Fruit fly (Drosophila melanogaster) ovary, adult (tissue): ENCODE measurements around the gene CG12010.

ENCODE experiments used
- CG17801 ChIP-seq: fragments of 200-800 bp; optimal IDR thresholded peaks from 2 replicates; lab custom pipeline; 2019; ENCODE audit warnings: missing biosample characterization, mild to moderate bottlenecking, missing genetic modification characterization, moderate library complexity; ENCODE audit not compliant: partially characterized antibody

Gene CG12010

DNA sequence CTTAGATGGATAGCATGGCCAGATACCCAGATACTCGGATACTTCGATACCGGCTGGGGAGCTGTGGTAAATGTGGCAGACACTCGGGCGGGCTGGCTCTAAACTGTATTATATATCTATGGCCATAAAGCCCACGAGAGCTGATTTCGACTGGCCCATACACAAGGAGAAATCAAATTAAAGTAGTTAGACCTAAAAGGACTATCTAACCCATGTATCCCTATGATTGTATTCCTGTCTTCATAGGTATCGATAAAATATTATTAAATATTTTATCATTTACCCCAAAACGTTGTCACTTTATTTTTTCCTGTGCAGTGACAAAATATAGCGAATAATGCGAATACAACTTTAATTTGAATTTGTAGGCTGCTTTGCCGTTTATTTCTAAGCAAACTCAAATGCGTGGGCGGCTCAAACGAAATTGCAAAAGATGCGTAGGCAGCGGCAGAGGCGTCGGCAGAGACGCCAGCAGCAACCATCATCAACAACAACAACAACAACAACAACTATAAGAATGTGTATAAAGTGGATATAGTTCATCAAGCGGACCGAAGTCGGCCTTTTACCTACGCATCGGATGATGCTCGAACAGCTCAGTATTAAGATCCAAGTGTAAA lies 7.9 kb downstream of the CG12010 start:
- TF ChIP-seq CG17801, result no peak

DNA sequence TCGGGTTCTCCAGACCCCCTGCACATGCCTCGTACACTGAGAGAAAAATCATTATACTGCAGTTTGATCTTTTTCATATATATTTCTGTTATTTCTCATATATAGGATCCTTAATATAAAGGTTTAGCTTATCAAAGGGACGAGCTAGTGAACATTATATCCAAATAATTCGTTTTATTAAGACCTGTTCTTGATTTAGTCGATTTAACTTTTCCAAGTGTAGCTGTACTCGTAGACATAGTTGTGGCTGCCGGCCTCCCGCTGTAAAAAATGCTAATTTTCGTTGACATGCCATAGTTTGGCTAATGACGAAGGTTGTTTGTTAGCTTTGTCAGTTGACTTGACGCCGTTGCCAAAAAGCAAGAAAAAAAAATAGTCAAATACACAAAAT lies 8.4 kb downstream of the CG12010 start:
- TF ChIP-seq CG17801, result no peak

DNA sequence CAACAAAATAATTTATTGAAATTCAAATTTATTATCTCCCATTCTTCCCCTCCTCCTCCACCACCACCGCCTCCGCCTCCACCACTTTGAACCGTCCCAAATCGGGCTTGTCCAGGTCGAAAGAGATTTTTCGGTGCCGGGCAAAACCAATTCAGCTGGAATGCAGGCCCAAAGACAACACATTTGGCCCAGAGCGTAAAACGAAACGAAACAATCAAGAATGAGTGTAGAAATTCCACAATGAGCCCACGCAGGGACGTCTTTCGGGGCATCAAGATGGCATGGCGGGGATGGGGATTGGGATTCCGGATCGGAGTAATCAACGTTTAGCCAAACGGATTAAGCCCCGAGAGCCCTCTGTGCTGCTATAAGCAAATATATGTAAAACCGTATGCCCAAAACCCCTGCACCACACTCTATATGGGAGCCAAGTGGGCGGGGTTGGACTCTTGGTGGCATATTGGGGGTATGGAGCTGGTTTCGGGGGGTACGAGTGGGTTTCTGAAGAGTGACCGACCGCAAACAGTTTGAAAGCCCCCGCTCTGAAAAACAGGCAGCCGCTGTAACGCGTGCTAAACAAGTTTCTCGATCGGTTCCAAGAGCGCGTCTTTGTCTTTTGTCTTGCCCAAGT lies 10.0 kb downstream of the CG12010 start:
- no peak for TF ChIP-seq CG17801

DNA sequence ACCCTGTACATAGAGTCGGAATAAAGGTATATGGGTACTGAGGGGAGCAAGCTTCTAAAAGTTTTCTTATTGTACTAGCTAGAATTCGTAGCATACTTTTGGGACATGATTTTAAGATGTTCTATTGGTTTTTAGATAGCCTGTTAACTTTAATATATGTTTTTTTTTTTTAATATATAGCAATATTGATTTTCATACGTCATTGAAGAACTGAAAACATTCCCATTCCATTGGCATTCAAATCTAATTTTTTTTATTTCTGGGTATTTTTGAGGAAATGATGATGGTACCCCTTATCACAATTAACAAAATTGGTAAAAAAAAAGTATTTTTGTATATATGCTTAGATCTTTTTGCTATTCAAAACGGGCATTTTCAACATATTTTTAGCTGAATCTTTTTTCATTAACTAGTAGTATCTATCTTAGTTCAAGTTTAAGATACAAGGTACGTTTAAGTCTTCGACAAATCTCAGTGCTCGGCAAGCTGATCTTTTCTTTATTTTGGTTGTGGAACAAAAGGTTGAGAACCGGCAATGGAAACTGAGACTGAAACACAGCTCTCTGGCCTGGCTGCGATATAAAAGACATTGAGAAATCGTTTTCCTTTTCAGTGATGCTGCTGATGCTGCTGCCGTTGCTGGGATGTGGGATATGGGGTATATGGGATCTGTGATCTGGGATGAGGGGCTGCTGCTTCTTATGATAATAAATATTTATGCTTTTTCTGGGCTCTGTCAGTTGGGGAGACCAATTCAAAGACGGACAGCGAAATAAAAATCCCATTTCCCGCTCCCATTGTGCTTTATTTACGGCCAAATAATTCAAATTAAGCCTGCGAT lies 10.7 kb downstream of the CG12010 start:
- no peak for TF ChIP-seq CG17801

DNA sequence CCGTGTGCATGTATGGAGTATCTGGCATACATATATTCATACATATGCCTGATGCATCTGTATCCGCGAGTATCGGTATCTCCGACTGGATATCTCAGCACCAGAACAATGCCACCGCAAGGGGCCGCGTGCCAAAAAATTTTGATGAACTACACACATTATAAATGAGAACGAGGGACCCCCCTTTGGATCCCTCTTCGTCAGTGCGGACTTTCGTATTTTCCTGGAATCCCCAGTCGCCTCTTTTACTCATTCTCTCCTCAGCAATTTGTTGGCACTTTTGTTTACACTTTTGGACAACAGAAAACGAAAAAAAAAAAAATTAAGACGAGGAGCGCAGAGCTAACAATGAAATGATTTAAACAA lies 11.3 kb downstream of the CG12010 start:
- no peak for TF ChIP-seq CG17801

DNA sequence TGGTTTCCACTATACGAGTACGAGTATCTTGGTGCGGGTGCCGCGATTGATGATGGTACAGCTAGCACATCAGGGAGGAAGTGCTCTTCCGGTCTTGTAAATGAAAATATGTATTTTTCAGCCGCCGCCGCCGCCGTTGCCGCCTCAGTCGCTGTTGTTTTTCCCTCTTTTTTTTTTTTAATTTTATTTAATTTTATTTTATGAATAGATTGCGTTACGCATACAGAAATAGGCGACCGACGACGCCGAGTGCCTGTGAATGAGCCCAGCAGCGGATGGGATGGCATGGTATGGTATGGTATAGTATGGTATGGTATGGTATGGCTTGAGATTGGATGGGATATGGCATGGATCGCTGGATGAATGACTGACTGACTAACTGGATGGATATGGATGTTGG lies 12.6 kb downstream of the CG12010 start:
- no peak for TF ChIP-seq CG17801

DNA sequence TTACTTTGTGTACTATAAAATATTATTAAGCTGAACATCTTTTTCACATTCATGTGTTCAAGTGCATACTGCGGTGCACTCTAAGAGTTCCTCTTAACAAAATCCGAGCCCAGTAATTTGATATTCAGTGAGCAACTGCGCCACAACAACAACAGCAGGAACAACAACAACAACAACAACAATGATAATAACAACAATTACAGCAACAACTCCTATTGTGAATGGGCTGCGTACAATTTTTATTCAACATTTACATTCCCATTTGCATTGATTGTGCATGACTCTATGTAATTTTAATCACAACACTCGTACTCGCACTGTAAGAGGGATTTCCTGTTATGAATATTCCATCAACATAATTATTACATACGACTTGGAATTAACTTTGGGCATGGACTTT lies 13.5 kb downstream of the CG12010 start:
- TF ChIP-seq CG17801, result no peak

DNA sequence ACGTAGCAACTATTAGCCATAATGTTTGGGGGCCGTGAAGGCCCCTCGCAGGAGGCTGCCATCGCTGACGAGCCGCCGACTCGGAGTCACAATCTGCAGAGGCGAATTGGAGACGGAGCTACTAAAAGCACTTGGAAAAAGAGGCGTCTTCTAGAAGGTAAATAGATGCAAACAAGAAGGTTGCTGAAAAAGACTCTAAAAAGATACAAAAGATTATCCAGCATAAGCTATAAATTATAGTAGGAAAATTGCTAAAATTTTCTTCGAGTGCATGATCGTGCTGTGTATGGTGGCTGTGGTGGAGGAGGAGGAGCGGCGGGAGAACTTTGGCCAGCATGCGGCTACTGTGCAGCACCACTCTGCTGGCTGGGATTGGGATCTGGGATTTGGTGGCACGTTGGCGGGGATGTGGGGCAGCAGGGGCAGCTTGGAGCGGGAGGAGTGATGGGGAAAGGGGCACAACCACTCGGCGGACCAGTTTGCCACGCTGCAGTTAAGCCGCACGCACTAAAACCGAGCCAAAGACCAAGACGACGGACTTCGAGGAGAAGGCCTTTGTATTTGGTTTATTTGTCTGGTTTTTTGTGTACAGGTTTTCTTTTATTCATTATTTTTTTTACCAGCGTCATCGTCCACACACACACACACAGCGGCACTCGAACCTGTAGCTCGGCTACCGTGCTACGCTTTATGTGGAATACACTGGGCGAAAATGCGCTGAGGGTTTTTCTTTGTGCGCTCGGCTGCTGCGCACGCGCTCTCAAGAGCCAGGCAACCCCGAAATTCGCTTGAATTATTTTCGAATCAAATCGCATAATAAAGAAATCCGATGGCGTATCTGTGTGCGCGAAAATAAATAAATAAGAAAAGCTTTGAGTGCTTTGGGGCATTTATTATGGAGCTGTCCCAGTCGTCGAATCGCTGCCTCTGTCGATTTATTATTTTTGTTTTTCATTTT lies 14.9 kb downstream of the CG12010 start:
- TF ChIP-seq CG17801, result no peak

DNA sequence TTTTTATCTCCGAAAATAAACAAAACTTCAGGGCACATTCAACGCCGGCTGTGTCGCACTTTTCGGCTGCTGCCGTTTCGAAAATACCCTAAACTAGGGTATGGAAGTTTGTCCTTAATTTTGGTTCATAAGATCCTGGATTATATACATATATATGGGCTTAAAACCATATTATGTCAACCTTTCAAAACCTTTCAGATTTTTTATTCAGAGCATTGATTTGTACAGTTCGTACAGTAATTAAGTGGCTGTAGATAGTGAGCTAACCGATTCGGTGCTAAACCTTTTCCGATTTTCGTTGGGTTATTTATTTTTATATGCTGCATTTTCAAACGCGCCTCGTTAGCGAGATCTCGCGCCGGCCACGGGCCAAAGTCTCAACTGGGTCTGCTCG lies 15.6 kb downstream of the CG12010 start:
- no peak for TF ChIP-seq CG17801

DNA sequence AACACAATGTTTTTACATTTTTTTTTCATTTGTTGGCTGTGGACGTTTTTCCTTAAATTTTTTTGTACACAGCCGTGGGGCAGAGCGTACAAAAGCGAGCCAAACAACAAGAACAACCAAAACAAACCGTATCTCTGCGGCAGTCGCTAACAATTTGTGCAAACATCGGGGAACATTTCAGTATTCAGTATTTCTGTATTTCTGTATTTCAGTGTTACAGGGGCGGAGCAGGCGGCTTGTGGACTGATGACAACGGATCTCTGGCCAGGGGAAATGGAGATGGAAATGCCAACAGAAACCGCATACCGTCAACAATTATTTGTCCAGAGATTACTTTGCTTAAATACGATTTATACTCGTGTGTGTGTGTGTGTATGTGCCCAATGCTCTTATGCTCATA lies 16.4 kb downstream of the CG12010 start:
- no peak for TF ChIP-seq CG17801

DNA sequence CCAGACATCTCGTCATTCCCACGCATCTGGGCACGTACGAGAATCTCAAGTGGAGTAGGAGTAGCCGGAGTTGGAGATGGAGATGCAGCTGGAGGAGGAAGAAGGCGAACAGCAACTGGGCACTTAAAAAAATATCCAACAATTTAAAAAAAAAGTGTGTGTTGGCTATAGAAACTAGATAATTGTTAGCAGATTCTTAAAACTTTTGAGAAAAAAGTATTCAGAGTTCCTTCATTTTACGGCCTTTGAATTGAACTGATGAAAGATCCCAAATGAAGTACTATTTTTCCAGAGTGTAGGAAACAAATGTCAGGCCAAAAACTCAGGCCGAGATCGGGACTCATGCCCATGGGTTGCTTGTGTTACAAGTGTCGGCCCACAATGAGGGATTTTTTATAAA lies 17.8 kb downstream of the CG12010 start:
- TF ChIP-seq CG17801, result no peak

DNA sequence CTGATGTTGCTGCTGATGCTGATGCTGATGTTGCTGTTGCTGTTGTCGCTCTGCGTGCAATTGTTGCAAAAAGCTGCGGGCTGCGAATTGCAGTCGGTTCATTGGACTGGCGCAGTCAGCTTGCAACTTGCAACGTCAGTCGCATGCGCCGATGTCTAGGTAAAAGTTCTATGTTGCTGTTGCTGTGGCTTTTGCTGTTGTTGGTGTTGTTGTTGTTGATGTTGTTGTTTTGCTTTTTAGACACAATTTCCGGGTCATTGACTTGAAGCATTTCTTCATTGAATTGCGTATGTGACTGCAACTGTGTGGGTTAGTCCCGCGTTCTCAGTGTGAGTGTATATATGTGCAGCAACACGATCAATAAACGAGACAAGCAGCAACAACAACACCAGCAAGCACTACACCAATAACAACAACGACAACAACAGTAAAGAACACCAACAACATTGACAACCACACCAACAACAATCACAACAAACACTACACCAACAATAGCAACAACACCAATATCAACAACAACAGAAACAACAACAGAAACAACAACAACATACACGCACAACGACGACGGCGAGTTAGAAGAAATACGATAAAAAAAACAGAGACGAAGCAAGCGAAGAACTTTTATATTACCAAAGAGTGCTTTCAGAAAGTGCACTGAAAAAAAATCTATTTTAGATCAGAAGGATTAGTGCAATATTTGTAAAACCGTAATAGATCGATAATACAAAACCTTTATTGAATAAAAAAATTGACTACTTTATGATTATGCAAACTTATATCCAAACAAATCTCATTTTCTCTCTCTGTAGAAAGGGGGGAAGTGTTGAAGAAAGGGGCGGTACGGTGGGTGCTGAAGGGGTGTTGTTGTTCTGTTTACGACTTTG lies 20.1 kb downstream of the CG12010 start:
- no peak for TF ChIP-seq CG17801

DNA sequence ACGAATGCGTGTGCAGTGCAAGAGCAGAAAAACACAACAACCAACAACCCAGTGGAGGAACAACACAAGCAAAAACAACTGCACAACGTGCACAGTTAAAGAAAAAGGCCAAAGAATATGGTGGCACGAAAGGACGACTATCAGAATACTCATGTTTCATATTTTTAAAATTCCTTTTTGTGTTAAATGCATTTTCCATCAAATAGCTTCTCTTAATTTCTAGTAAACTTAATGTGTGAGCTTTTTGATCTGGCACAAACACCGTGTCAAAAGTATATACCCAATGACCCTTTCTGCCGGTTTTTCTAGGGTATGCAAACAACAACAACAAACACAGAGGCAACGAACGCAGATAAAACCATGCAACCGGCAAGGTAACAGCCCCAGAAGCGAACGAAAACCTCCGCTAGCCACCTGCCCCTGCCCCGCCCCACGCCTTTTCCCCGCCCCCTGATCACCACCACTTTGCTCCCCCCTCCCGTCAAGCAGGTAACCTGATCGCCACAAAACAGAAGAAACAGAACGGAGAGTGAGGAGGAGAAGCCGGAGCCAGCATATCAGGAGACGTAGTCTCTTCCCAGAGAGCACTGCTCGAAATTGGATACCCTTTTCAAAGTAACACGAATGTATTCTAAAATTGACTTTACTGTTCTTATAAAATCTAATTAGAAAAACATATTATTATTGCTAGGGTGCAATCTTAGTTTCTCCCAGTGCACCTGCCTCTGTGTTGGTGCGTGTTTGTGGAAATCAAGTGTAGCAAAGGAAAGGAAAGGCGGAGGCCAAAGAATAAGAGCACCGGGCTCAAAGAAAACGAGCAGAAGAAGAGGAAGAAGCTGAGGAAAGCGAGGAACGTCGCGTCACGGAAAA lies 21.0 kb downstream of the CG12010 start:
- no peak for TF ChIP-seq CG17801

DNA sequence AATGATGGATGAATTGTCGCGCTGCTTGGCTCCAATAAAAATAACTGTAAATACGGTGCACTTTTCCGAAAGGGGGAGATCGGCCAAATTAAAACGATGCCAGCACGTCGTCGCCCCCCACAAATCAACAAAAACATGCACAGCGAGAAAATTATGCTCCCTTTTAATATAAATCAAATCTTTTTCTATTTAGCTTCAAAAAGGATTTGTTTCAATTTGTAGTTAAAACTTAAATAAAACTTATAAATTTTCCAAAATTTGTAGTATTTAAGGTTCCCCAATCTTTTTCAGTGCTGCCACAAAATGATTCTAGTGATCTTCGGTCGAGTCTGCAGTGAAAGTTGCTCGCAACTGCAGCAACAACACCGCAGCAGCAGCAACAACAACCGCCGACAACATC lies 22.0 kb downstream of the CG12010 start:
- no peak for TF ChIP-seq CG17801
